3 fruit fly cellular contexts compared by ENCODE assay signal in the genomic region with DNA sequence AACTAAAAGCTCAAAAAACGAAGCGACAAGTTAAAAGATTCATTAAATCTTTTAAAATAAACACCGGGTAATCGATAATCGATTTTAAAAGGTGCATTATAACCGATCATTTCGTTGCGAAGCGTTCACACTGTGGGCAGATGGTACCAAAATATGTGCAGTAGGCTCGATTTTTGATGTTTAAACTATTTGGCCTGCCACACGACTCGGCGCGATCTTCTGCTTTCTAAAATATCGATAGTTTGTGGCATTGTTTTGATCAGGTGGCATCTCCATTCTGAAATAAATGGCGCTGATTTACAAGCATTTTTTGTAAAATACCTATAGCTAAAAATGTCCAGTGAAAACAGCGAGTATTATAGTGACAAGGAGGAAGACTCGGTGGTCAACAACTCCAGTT.
TF ChIP-seq lines count a peak whose summit lies in the region.

Gene CG10445, minus strand, starts transcription at position 104 of the 400 bp plus-strand sequence.
Gene lds, plus strand, starts transcription at position 236 of the 400 bp plus-strand sequence.

- TF ChIP-seq CTCF in S2 (optimal IDR thresholded peaks at IDR 0.05; lab: Kevin White, UChicago) = peak; percentile 22 to 44
- peak; percentile 33 for TF ChIP-seq CTCF in whole organism, embryonic (GFP tag; optimal IDR thresholded peaks at IDR 0.05; lab: Kevin White, UChicago)

TF ChIP-seq in whole organism, adult, 20 proteins besides CTCF, POLR2A, EP300 and RAD21:
- TF ChIP-seq tj (GFP tag; optimal IDR thresholded peaks at IDR 0.05; lab: Kevin White, UChicago) = peak; percentile 25
- TF ChIP-seq bab1 (GFP tag; optimal IDR thresholded peaks at IDR 0.05; lab: Kevin White, UChicago) = peak; percentile 7
- no peak for TF ChIP-seq toe (GFP tag; optimal IDR thresholded peaks at IDR 0.05; lab: Kevin White, UChicago)
TF ChIP-seq in whole organism, adult: peak in this region for 2.

TF ChIP-seq in whole organism, embryonic, 481 proteins besides CTCF, POLR2A, EP300 and RAD21 (continues in another document):
- TF ChIP-seq chinmo (GFP tag; IDR thresholded peaks at IDR 0.05; lab: Robert Waterston, UW; ENCODE audit: partially characterized antibody) (peak; percentile 68; the same call in 1 of the 4 replicates), CG16815 (GFP tag; optimal IDR thresholded peaks at IDR 0.05; lab: Kevin White, UChicago) (no peak), Ssrp (tag; optimal IDR thresholded peaks at IDR 0.05; lab: Kevin White, UChicago) (no peak), CG1647 (GFP tag; optimal IDR thresholded peaks at IDR 0.05; lab: Kevin White, UChicago) (no peak), Doc3 (GFP tag; IDR thresholded peaks at IDR 0.05; lab: Robert Waterston, UW; ENCODE audit: partially characterized antibody) (peak; percentile 84), bbx (GFP tag; IDR thresholded peaks at IDR 0.05; lab: Robert Waterston, UW; ENCODE audit: partially characterized antibody) (peak; percentile 91), CG1233 (GFP tag; optimal IDR thresholded peaks at IDR 0.05; lab: Kevin White, UChicago) (no peak), eve (GFP tag; optimal IDR thresholded peaks at IDR 0.05; lab: Kevin White, UChicago) (no peak), CG31365 (tag; optimal IDR thresholded peaks at IDR 0.05; lab: Kevin White, UChicago) (no peak), Rx (GFP tag; IDR thresholded peaks at IDR 0.05; lab: Robert Waterston, UW) (no peak), hth (optimal IDR thresholded peaks at IDR 0.05; lab: Kevin White, UChicago) (no peak), abd-A (tag; optimal IDR thresholded peaks at IDR 0.05; lab: Kevin White, UChicago) (no peak), chif (GFP tag; optimal IDR thresholded peaks at IDR 0.05; lab: Kevin White, UChicago) (peak in 1 of 2 experiments; percentile 4), tin (GFP tag; optimal IDR thresholded peaks at IDR 0.05; lab: Kevin White, UChicago) (peak; percentile 13), Trl (optimal IDR thresholded peaks at IDR 0.05; lab: Kevin White, UChicago) (no peak), Trl (GFP tag; optimal IDR thresholded peaks at IDR 0.05; lab: Kevin White, UChicago) (peak; percentile 5), scrt (GFP tag; optimal IDR thresholded peaks at IDR 0.05; lab: Kevin White, UChicago) (no peak), CG11456 (GFP tag; IDR thresholded peaks at IDR 0.05; lab: Robert Waterston, UW) (no peak), gro (GFP tag; optimal IDR thresholded peaks at IDR 0.05; lab: Kevin White, UChicago) (no peak), D (optimal IDR thresholded peaks at IDR 0.05; lab: Kevin White, UChicago) (no peak), D (GFP tag; optimal IDR thresholded peaks at IDR 0.05; lab: Kevin White, UChicago) (no peak), CG7987 (GFP tag; optimal IDR thresholded peaks at IDR 0.05; lab: Kevin White, UChicago) (no peak), her (GFP tag; optimal IDR thresholded peaks at IDR 0.05; lab: Kevin White, UChicago) (peak; percentile 1), HLH3B (GFP tag; IDR thresholded peaks at IDR 0.05; lab: Robert Waterston, UW) (no peak), vvl (GFP tag; IDR thresholded peaks at IDR 0.05; lab: Robert Waterston, UW) (peak; percentile 41; the same call in 1 of the 2 replicates), ci (GFP tag; IDR thresholded peaks at IDR 0.05; lab: Robert Waterston, UW) (no peak; the same call in 2 of the 3 replicates), CG14710 (tag; optimal IDR thresholded peaks at IDR 0.05; lab: Kevin White, UChicago) (peak; percentile 64), CG14965 (GFP tag; optimal IDR thresholded peaks at IDR 0.05; lab: Kevin White, UChicago; ENCODE audit: borderline replicate concordance) (no peak), danr (GFP tag; IDR thresholded peaks at IDR 0.05; lab: Robert Waterston, UW) (no peak), CG4707 (GFP tag; optimal IDR thresholded peaks at IDR 0.05; lab: Kevin White, UChicago) (no peak), prd (optimal IDR thresholded peaks at IDR 0.05; lab: Kevin White, UChicago) (no peak), prd (GFP tag; IDR thresholded peaks at IDR 0.05; lab: Robert Waterston, UW) (peak; percentile 56; the same call in 2 of the 3 replicates), nerfin-1 (tag; optimal IDR thresholded peaks at IDR 0.05; lab: Kevin White, UChicago) (no peak), CG8388 (GFP tag; optimal IDR thresholded peaks at IDR 0.05; lab: Kevin White, UChicago) (no peak), Scr (GFP tag; IDR thresholded peaks at IDR 0.05; lab: Robert Waterston, UW; ENCODE audit: partially characterized antibody) (peak; percentile 84), corto (GFP tag; optimal IDR thresholded peaks at IDR 0.05; lab: Kevin White, UChicago) (no peak), CG10543 (GFP tag; optimal IDR thresholded peaks at IDR 0.05; lab: Kevin White, UChicago) (no peak), odd (GFP tag; optimal IDR thresholded peaks at IDR 0.05; lab: Kevin White, UChicago) (no peak), CG8924 (tag; optimal IDR thresholded peaks at IDR 0.05; lab: Kevin White, UChicago) (no peak), CG12071 (GFP tag; optimal IDR thresholded peaks at IDR 0.05; lab: Kevin White, UChicago) (no peak), MESR4 (GFP tag; optimal IDR thresholded peaks at IDR 0.05; lab: Kevin White, UChicago) (peak; percentile 47), peb (GFP tag; IDR thresholded peaks at IDR 0.05; lab: Robert Waterston, UW) (no peak), NK7.1 (GFP tag; optimal IDR thresholded peaks at IDR 0.05; lab: Kevin White, UChicago) (no peak), croc (GFP tag; conservative IDR thresholded peaks at IDR 0.05; lab: Robert Waterston, UW) (no peak), CG17612 (GFP tag; IDR thresholded peaks at IDR 0.05; lab: Robert Waterston, UW) (no peak), fu2 (GFP tag; optimal IDR thresholded peaks at IDR 0.05; lab: Kevin White, UChicago) (no peak), CG6854 (GFP tag; optimal IDR thresholded peaks at IDR 0.05; lab: Kevin White, UChicago) (no peak), fd96Cb (tag; optimal IDR thresholded peaks at IDR 0.05; lab: Kevin White, UChicago) (no peak), hkb (optimal IDR thresholded peaks at IDR 0.05; lab: Kevin White, UChicago) (no peak), hkb (GFP tag; IDR thresholded peaks at IDR 0.05; lab: Robert Waterston, UW) (no peak), CG13775 (GFP tag; optimal IDR thresholded peaks at IDR 0.05; lab: Kevin White, UChicago) (no peak), E2f2 (GFP tag; IDR thresholded peaks at IDR 0.05; lab: Robert Waterston, UW) (peak; percentile 94), kay (GFP tag; optimal IDR thresholded peaks at IDR 0.05; lab: Kevin White, UChicago) (no peak), Xrp1 (GFP tag; IDR thresholded peaks at IDR 0.05; lab: Robert Waterston, UW) (0 out of 2 replicates have a peak, but pooled peaks have one; percentile 11), unc-4 (GFP tag; IDR thresholded peaks at IDR 0.05; lab: Robert Waterston, UW; ENCODE audit: partially characterized antibody) (peak; percentile 76), CG10431 (GFP tag; optimal IDR thresholded peaks at IDR 0.05; lab: Kevin White, UChicago) (no peak), Vsx1 (GFP tag; optimal IDR thresholded peaks at IDR 0.05; lab: Kevin White, UChicago) (no peak), TFAM (GFP tag; optimal IDR thresholded peaks at IDR 0.05; lab: Kevin White, UChicago) (no peak), CkIIα-i1 (GFP tag; IDR thresholded peaks at IDR 0.05; lab: Robert Waterston, UW) (no peak), bcd (GFP tag; optimal IDR thresholded peaks at IDR 0.05; lab: Kevin White, UChicago) (no peak), wek (GFP tag; optimal IDR thresholded peaks at IDR 0.05; lab: Kevin White, UChicago) (no peak), pita (GFP tag; optimal IDR thresholded peaks at IDR 0.05; lab: Kevin White, UChicago) (no peak), lola (GFP tag; optimal IDR thresholded peaks at IDR 0.05; lab: Kevin White, UChicago) (no peak), tup (GFP tag; optimal IDR thresholded peaks at IDR 0.05; lab: Kevin White, UChicago) (no peak), nmo (GFP tag; optimal IDR thresholded peaks at IDR 0.05; lab: Kevin White, UChicago) (peak; percentile 57), CG14441 (GFP tag; IDR thresholded peaks at IDR 0.05; lab: Robert Waterston, UW) (no peak), CG12769 (tag; optimal IDR thresholded peaks at IDR 0.05; lab: Kevin White, UChicago) (no peak), CG17328 (GFP tag; IDR thresholded peaks at IDR 0.05; lab: Robert Waterston, UW) (no peak), exex (tag; optimal IDR thresholded peaks at IDR 0.05; lab: Kevin White, UChicago) (no peak), Atf6 (GFP tag; IDR thresholded peaks at IDR 0.05; lab: Robert Waterston, UW) (no peak), CoRest (tag; optimal IDR thresholded peaks at IDR 0.05; lab: Kevin White, UChicago) (peak; percentile 43), Lim3 (GFP tag; IDR thresholded peaks at IDR 0.05; lab: Robert Waterston, UW) (no peak), Tbp (GFP tag; optimal IDR thresholded peaks at IDR 0.05; lab: Kevin White, UChicago) (no peak), CG8944 (GFP tag; optimal IDR thresholded peaks at IDR 0.05; lab: Kevin White, UChicago) (no peak), so (GFP tag; IDR thresholded peaks at IDR 0.05; lab: Robert Waterston, UW) (no peak), CG4854 (GFP tag; optimal IDR thresholded peaks at IDR 0.05; lab: Kevin White, UChicago) (no peak), Lpt (GFP tag; optimal IDR thresholded peaks at IDR 0.05; lab: Kevin White, UChicago) (no peak), CG5953 (GFP tag; IDR thresholded peaks at IDR 0.05; lab: Robert Waterston, UW) (no peak), Asciz (GFP tag; optimal IDR thresholded peaks at IDR 0.05; lab: Kevin White, UChicago) (no peak), ERR (GFP tag; optimal IDR thresholded peaks at IDR 0.05; lab: Kevin White, UChicago) (no peak), CG34422 (GFP tag; IDR thresholded peaks at IDR 0.05; lab: Robert Waterston, UW) (no peak), Camta (GFP tag; optimal IDR thresholded peaks at IDR 0.05; lab: Kevin White, UChicago) (peak; percentile 4), CG17802 (tag; optimal IDR thresholded peaks at IDR 0.05; lab: Kevin White, UChicago) (peak; percentile 96), schlank (tag; optimal IDR thresholded peaks at IDR 0.05; lab: Kevin White, UChicago) (no peak)
